Worm (Caenorhabditis elegans) whole organism, late embryonic: Measurements from ENCODE around the gene C50D2.1.

Source experiments
- eyg-1 ChIP-seq: sonication (generic microtip); optimal IDR thresholded peaks from 2 replicates; lab custom pipeline; 2016; ENCODE audit warnings: missing genotype, missing genetic modification characterization, missing compliant biosample characterization
- nhr-232 ChIP-seq: sonication (generic microtip); optimal IDR thresholded peaks from 2 replicates; lab custom pipeline; 2016; ENCODE audit warnings: missing genetic modification characterization, missing compliant biosample characterization

- TF ChIP-seq eyg-1 (tag; lab: Kevin White, UChicago), result no peak
- no peak for TF ChIP-seq nhr-232 (tag; lab: Kevin White, UChicago)
These were observed 17.6 kb downstream of the C50D2.1 start, which contains the start of gene srd-3 for ce11 chrII:128929-129328.
